Fruit fly (Drosophila melanogaster): Measurements from ENCODE around the gene CG9399.

Gene CG9399

dm6 chr3R:9590952-9591532 is 17.0 kb upstream of the CG9399 start, which contains the start of the genes bocks and CG8312 (continued):
- TF ChIP-seq bab2 (GFP tag; optimal IDR thresholded peaks at IDR 0.05): peak; percentile 47
- peak; percentile 67 for TF ChIP-seq CG10543 (GFP tag; optimal IDR thresholded peaks at IDR 0.05)
- peak; percentile 67 for TF ChIP-seq Dp (GFP tag; optimal IDR thresholded peaks at IDR 0.05)
- peak; percentile 93 for TF ChIP-seq trem (tag; optimal IDR thresholded peaks at IDR 0.05)
- peak; percentile 99 for TF ChIP-seq Sin3A (optimal IDR thresholded peaks at IDR 0.05)
- no peak for TF ChIP-seq Ravus (GFP tag; IDR thresholded peaks at IDR 0.05)
- TF ChIP-seq dmrt11E (tag; optimal IDR thresholded peaks at IDR 0.05): peak; percentile 16
- TF ChIP-seq CG7556 (GFP tag; optimal IDR thresholded peaks at IDR 0.05): peak; percentile 16
- no peak for TF ChIP-seq CG1024 (GFP tag; IDR thresholded peaks at IDR 0.05)
- TF ChIP-seq Ets65A (GFP tag): peak; percentile 56
- TF ChIP-seq al (GFP tag; IDR thresholded peaks at IDR 0.05): no peak
- TF ChIP-seq CG8765 (GFP tag; IDR thresholded peaks at IDR 0.05): no peak
- TF ChIP-seq repo (GFP tag; optimal IDR thresholded peaks at IDR 0.05): peak; percentile 46
- no peak for TF ChIP-seq jigr1 (GFP tag; IDR thresholded peaks at IDR 0.05)
- peak; percentile 53 for TF ChIP-seq hkb (optimal IDR thresholded peaks at IDR 0.05)
- TF ChIP-seq hkb (GFP tag; IDR thresholded peaks at IDR 0.05): no peak
- no peak for TF ChIP-seq cg (GFP tag; optimal IDR thresholded peaks at IDR 0.05)
- no peak for TF ChIP-seq Kr (GFP tag; optimal IDR thresholded peaks at IDR 0.05)
- TF ChIP-seq ftz-f1 (GFP tag; optimal IDR thresholded peaks at IDR 0.05): peak; percentile 35
- TF ChIP-seq CG2712 (tag; optimal IDR thresholded peaks at IDR 0.05): peak; percentile 54
- peak; percentile 99 for TF ChIP-seq Sry-δ (GFP tag; optimal IDR thresholded peaks at IDR 0.05)
- no peak for TF ChIP-seq ro (GFP tag; IDR thresholded peaks at IDR 0.05)
- peak; percentile 42 for TF ChIP-seq CG13296 (GFP tag; optimal IDR thresholded peaks at IDR 0.05)
- TF ChIP-seq CG16815 (GFP tag; optimal IDR thresholded peaks at IDR 0.05): no peak
- peak; percentile 16 for TF ChIP-seq shn (GFP tag; optimal IDR thresholded peaks at IDR 0.05)
- TF ChIP-seq lilli (GFP tag; optimal IDR thresholded peaks at IDR 0.05): peak; percentile 69
- TF ChIP-seq CG13123 (GFP tag; optimal IDR thresholded peaks at IDR 0.05): peak; percentile 5
- no peak for TF ChIP-seq sob (GFP tag; IDR thresholded peaks at IDR 0.05)
- peak; percentile 26 for TF ChIP-seq maf-S (GFP tag; optimal IDR thresholded peaks at IDR 0.05)
- TF ChIP-seq Xrp1 (GFP tag; IDR thresholded peaks at IDR 0.05): no peak
- TF ChIP-seq CG3163 (GFP tag; optimal IDR thresholded peaks at IDR 0.05): peak; percentile 47
- peak; percentile 84 for TF ChIP-seq CG1603 (tag; optimal IDR thresholded peaks at IDR 0.05)
- TF ChIP-seq Scr (GFP tag; IDR thresholded peaks at IDR 0.05; ENCODE audit: partially characterized antibody): no peak
- TF ChIP-seq Spps (tag; optimal IDR thresholded peaks at IDR 0.05): peak; percentile 29
- peak; percentile 24 for TF ChIP-seq pnt (GFP tag; optimal IDR thresholded peaks at IDR 0.05)
- TF ChIP-seq Mad (GFP tag; optimal IDR thresholded peaks at IDR 0.05): peak; percentile 44
- TF ChIP-seq CG18619 (GFP tag; optimal IDR thresholded peaks at IDR 0.05): peak; percentile 29
- peak; percentile 1 for TF ChIP-seq CG8388 (GFP tag; optimal IDR thresholded peaks at IDR 0.05)
- peak; percentile 100 for TF ChIP-seq kah (GFP tag; optimal IDR thresholded peaks at IDR 0.05)
- peak; percentile 63 for TF ChIP-seq CG17829 (tag; optimal IDR thresholded peaks at IDR 0.05)
- TF ChIP-seq Med (GFP tag): peak; percentile 94
- TF ChIP-seq chif (GFP tag; optimal IDR thresholded peaks at IDR 0.05): peak; percentile 28 to 55
- TF ChIP-seq CG12236 (GFP tag; optimal IDR thresholded peaks at IDR 0.05): no peak
- TF ChIP-seq CG15601 (tag; optimal IDR thresholded peaks at IDR 0.05): peak; percentile 82
- peak; percentile 21 for TF ChIP-seq CG12299 (tag; optimal IDR thresholded peaks at IDR 0.05)
- TF ChIP-seq CG18599 (GFP tag; optimal IDR thresholded peaks at IDR 0.05): peak; percentile 24
- peak; percentile 16 for TF ChIP-seq BtbVII (GFP tag; optimal IDR thresholded peaks at IDR 0.05)
- peak; percentile 99 for TF ChIP-seq CG10267 (tag; optimal IDR thresholded peaks at IDR 0.05)
- no peak for TF ChIP-seq Atf6 (GFP tag; IDR thresholded peaks at IDR 0.05)
- peak; percentile 85 for TF ChIP-seq CHES-1-like (GFP tag; optimal IDR thresholded peaks at IDR 0.05)
- peak; percentile 55 for TF ChIP-seq Hsf (GFP tag; optimal IDR thresholded peaks at IDR 0.05)
- peak; percentile 48 for TF ChIP-seq twi (tag; optimal IDR thresholded peaks at IDR 0.05)

Measured in whole organism, embryonic.